Fruit fly (Drosophila melanogaster) whole organism, embryonic: ENCODE data around the gene CG10338.
A peak's percentile ranks its signal among the peaks of the same experiment; 100 is the strongest.

Source experiments
- Ada2b ChIP-seq: fragments of 200-800 bp; sonication (Bioruptor generic); IDR thresholded peaks from 2 replicates; pipeline ENCODE4 v1.3.6; 2022; ENCODE audit warnings: missing biosample characterization, missing genetic modification characterization
- Adf1 ChIP-seq: fragments of 200-800 bp; sonication (Bioruptor generic); IDR thresholded peaks from 2 replicates; pipeline ENCODE4 v1.3.6; 2022; ENCODE audit warnings: missing biosample characterization, missing genetic modification characterization
- Atf-2 ChIP-seq: fragments of 200-800 bp; sonication (Bioruptor generic); optimal IDR thresholded peaks from 2 replicates; lab custom pipeline; 2016; ENCODE audit warnings: missing biosample characterization, missing genetic modification characterization
- CG10147 ChIP-seq: fragments of 200-800 bp; sonication (Bioruptor generic); optimal IDR thresholded peaks from 2 replicates; lab custom pipeline; 2019; ENCODE audit warnings: missing biosample characterization, mild to moderate bottlenecking, missing genetic modification characterization, moderate library complexity
- CG12391 ChIP-seq: fragments of 200-800 bp; sonication (Bioruptor generic); optimal IDR thresholded peaks from 3 replicates; lab custom pipeline; 2018; ENCODE audit warnings: missing biosample characterization, mild to moderate bottlenecking, missing genetic modification characterization, moderate library complexity
- CG12744 ChIP-seq: fragments of 200-800 bp; sonication (Bioruptor generic); optimal IDR thresholded peaks from 2 replicates; lab custom pipeline; 2016; ENCODE audit warnings: missing biosample characterization, missing genetic modification characterization
- CG13296 ChIP-seq: fragments of 200-800 bp; sonication (Bioruptor generic); optimal IDR thresholded peaks from 3 replicates; lab custom pipeline; 2018; ENCODE audit warnings: missing biosample characterization, mild to moderate bottlenecking, missing genetic modification characterization
- CG13894 ChIP-seq: fragments of 200-800 bp; sonication (Bioruptor generic); optimal IDR thresholded peaks from 3 replicates; lab custom pipeline; 2018; ENCODE audit warnings: missing biosample characterization, mild to moderate bottlenecking, missing genetic modification characterization, moderate library complexity
- CG14014 ChIP-seq: fragments of 200-800 bp; sonication (Bioruptor generic); IDR thresholded peaks from 2 replicates; pipeline ENCODE4 v1.3.6; 2022; ENCODE audit warnings: missing biosample characterization, missing genetic modification characterization
- CG1647 ChIP-seq: fragments of 200-800 bp; sonication (Bioruptor generic); optimal IDR thresholded peaks from 3 replicates; lab custom pipeline; 2016; ENCODE audit warnings: missing biosample characterization, missing genetic modification characterization
- CG17568 ChIP-seq: fragments of 200-800 bp; sonication (Bioruptor generic); optimal IDR thresholded peaks from 2 replicates; lab custom pipeline; 2018; ENCODE audit warnings: missing biosample characterization, mild to moderate bottlenecking, missing genetic modification characterization, moderate library complexity
- CG17802 ChIP-seq: fragments of 200-800 bp; sonication (Bioruptor generic); optimal IDR thresholded peaks from 2 replicates; lab custom pipeline; 2018; ENCODE audit warnings: missing biosample characterization, mild to moderate bottlenecking, missing genetic modification characterization, moderate library complexity
- CG17829 ChIP-seq: fragments of 200-800 bp; optimal IDR thresholded peaks from 2 replicates; lab custom pipeline; 2019; ENCODE audit warnings: missing biosample characterization, mild to moderate bottlenecking, missing genetic modification characterization, moderate library complexity
- CG18476 ChIP-seq: fragments of 200-800 bp; sonication (Bioruptor generic); optimal IDR thresholded peaks from 2 replicates; lab custom pipeline; 2016; ENCODE audit warnings: missing biosample characterization, mild to moderate bottlenecking, missing genetic modification characterization
- CG2116 ChIP-seq: fragments of 200-800 bp; sonication (Bioruptor generic); optimal IDR thresholded peaks from 3 replicates; lab custom pipeline; 2018; ENCODE audit warnings: missing biosample characterization, mild to moderate bottlenecking, missing genetic modification characterization
- CG2202 ChIP-seq: fragments of 200-800 bp; sonication (Bioruptor generic); optimal IDR thresholded peaks from 2 replicates; lab custom pipeline; 2018; ENCODE audit warnings: missing biosample characterization, mild to moderate bottlenecking, missing genetic modification characterization
- CG4360 ChIP-seq: fragments of 200-800 bp; sonication (Bioruptor generic); IDR thresholded peaks from 2 replicates; pipeline ENCODE4 v1.3.6; 2022; ENCODE audit warnings: missing biosample characterization, missing genetic modification characterization
- CG5953 ChIP-seq: fragments of 200-800 bp; sonication (Bioruptor generic); IDR thresholded peaks from 2 replicates; pipeline ENCODE4 v1.3.6; 2022; ENCODE audit warnings: missing biosample characterization, missing genetic modification characterization
- D19B ChIP-seq: fragments of 200-800 bp; sonication (Bioruptor generic); optimal IDR thresholded peaks from 2 replicates; lab custom pipeline; 2017; ENCODE audit warnings: missing biosample characterization, mild to moderate bottlenecking, missing genetic modification characterization
- Dll ChIP-seq: fragments of 200-800 bp; sonication (Bioruptor generic); IDR thresholded peaks from 4 replicates; pipeline ENCODE4 v1.3.6; 2022; ENCODE audit warnings: missing biosample characterization, missing genetic modification characterization; ENCODE audit not compliant: partially characterized antibody
- Doc3 ChIP-seq: fragments of 200-800 bp; sonication (Bioruptor generic); IDR thresholded peaks from 3 replicates; pipeline ENCODE4 v1.3.6; 2022; ENCODE audit warnings: missing biosample characterization, missing genetic modification characterization; ENCODE audit not compliant: partially characterized antibody
- Ets97D ChIP-seq: fragments of 200-800 bp; sonication (Bioruptor generic); optimal IDR thresholded peaks from 3 replicates; lab custom pipeline; 2016; ENCODE audit warnings: missing biosample characterization, missing genetic modification characterization
- Gsc ChIP-seq: fragments of 200-800 bp; sonication (Bioruptor generic); IDR thresholded peaks from 2 replicates; pipeline ENCODE4 v1.3.6; 2022; ENCODE audit warnings: missing biosample characterization, missing genetic modification characterization
- H15 ChIP-seq: fragments of 200-800 bp; sonication (Bioruptor generic); IDR thresholded peaks from 3 replicates; pipeline ENCODE4 v1.3.6; 2022; ENCODE audit warnings: missing biosample characterization, missing genetic modification characterization
- HHEX ChIP-seq: fragments of 200-800 bp; sonication (Bioruptor generic); optimal IDR thresholded peaks from 3 replicates; lab custom pipeline; 2017; ENCODE audit warnings: missing biosample characterization, mild to moderate bottlenecking, missing genetic modification characterization, missing genetic modification reagents
- HmgZ ChIP-seq: fragments of 200-800 bp; sonication (Bioruptor generic); optimal IDR thresholded peaks from 2 replicates; lab custom pipeline; 2018; ENCODE audit warnings: missing biosample characterization, mild to moderate bottlenecking, missing genetic modification characterization
- MBD-R2 ChIP-seq: fragments of 200-800 bp; sonication (Bioruptor generic); IDR thresholded peaks from 2 replicates; pipeline ENCODE4 v1.3.6; 2022; ENCODE audit warnings: missing biosample characterization, missing genetic modification characterization
- MTF-1 ChIP-seq: fragments of 200-800 bp; sonication (Bioruptor generic); optimal IDR thresholded peaks from 2 replicates; lab custom pipeline; 2018; ENCODE audit warnings: missing biosample characterization, mild to moderate bottlenecking, missing genetic modification characterization, borderline replicate concordance
- Med ChIP-seq: fragments of 200-800 bp; sonication (Bioruptor generic); peaks from one replicate; lab custom pipeline; 2016; ENCODE audit warnings: missing biosample characterization, missing genetic modification characterization, mild to moderate bottlenecking, inconsistent platforms, moderate library complexity
- Sin3A ChIP-seq: fragments of >200 bp; optimal IDR thresholded peaks from 2 replicates; lab custom pipeline; 2018
- TFAM ChIP-seq: fragments of 200-800 bp; sonication (Bioruptor generic); optimal IDR thresholded peaks from 2 replicates; lab custom pipeline; 2017; ENCODE audit warnings: missing biosample characterization, missing genetic modification characterization, inconsistent platforms
- abd-A ChIP-seq: fragments of 200-800 bp; sonication (Bioruptor generic); optimal IDR thresholded peaks from 3 replicates; lab custom pipeline; 2019; ENCODE audit warnings: missing biosample characterization, mild to moderate bottlenecking, missing genetic modification characterization, moderate library complexity
- chinmo ChIP-seq: fragments of 200-800 bp; sonication (Bioruptor generic); IDR thresholded peaks from 4 replicates; pipeline ENCODE4 v1.3.6; 2022; ENCODE audit warnings: missing biosample characterization, missing genetic modification characterization; ENCODE audit not compliant: partially characterized antibody
- crp ChIP-seq, 2 experiments: fragments of 200-800 bp; sonication (Bioruptor generic); optimal IDR thresholded peaks; 2 replicates in 1 of 2; 3 replicates in 1 of 2; lab custom pipeline; 2017; ENCODE audit warnings: missing biosample characterization in 2 of 2, missing genetic modification characterization in 2 of 2, mild to moderate bottlenecking in 1 of 2, moderate library complexity in 1 of 2
- cwo ChIP-seq: fragments of 200-800 bp; sonication (Bioruptor generic); optimal IDR thresholded peaks from 3 replicates; lab custom pipeline; 2017; ENCODE audit warnings: missing biosample characterization, missing genetic modification characterization, mild to moderate bottlenecking, moderate library complexity, missing genetic modification reagents
- dysf ChIP-seq: fragments of 200-800 bp; sonication (Bioruptor generic); IDR thresholded peaks from 3 replicates; pipeline ENCODE4 v1.3.6; 2022; ENCODE audit warnings: missing biosample characterization, missing genetic modification characterization
- eve ChIP-seq, 2 experiments: fragments of >200 bp; optimal IDR thresholded peaks; 2 replicates each; lab custom pipeline; 2017; ENCODE audit warnings: missing biosample characterization in 2 of 2, missing genetic modification characterization in 2 of 2
- gt ChIP-seq: fragments of 200-800 bp; sonication (Bioruptor generic); IDR thresholded peaks from 2 replicates; pipeline ENCODE4 v1.3.6; 2022; ENCODE audit warnings: missing biosample characterization, missing genetic modification characterization
- nerfin-1 ChIP-seq: fragments of 200-800 bp; sonication (Bioruptor generic); optimal IDR thresholded peaks from 3 replicates; lab custom pipeline; 2019; ENCODE audit warnings: missing biosample characterization, mild to moderate bottlenecking, missing genetic modification characterization, moderate library complexity
- org-1 ChIP-seq: fragments of 200-800 bp; sonication (Bioruptor generic); optimal IDR thresholded peaks from 2 replicates; lab custom pipeline; 2017; ENCODE audit warnings: missing biosample characterization, missing genetic modification characterization
- pan ChIP-seq, 4 experiments: fragments of >200 bp in 3 of 4; fragments of 200-800 bp in 1 of 4; sonication (Bioruptor generic) in 1 of 4; optimal IDR thresholded peaks in 3 of 4; IDR thresholded peaks in 1 of 4; 2 replicates each; pipeline versions ENCODE4 v1.3.6 to Lab custom; 2017 to 2022; ENCODE audit warnings: missing biosample characterization in 2 of 4, missing genetic modification characterization in 2 of 4, mixed read lengths in 1 of 4
- pfk ChIP-seq: fragments of 200-800 bp; sonication (Bioruptor generic); optimal IDR thresholded peaks from 2 replicates; lab custom pipeline; 2018; ENCODE audit warnings: missing biosample characterization, mild to moderate bottlenecking, missing genetic modification characterization, moderate library complexity
- ro ChIP-seq: fragments of 200-800 bp; sonication (Bioruptor generic); IDR thresholded peaks from 2 replicates; pipeline ENCODE4 v1.3.6; 2022; ENCODE audit warnings: missing biosample characterization, missing genetic modification characterization
- row ChIP-seq: fragments of 200-800 bp; sonication (Bioruptor generic); IDR thresholded peaks from 3 replicates; pipeline ENCODE4 v1.3.6; 2022; ENCODE audit warnings: missing biosample characterization, missing genetic modification characterization
- sr ChIP-seq: fragments of 200-800 bp; sonication (Bioruptor generic); IDR thresholded peaks from 3 replicates; pipeline ENCODE4 v1.3.6; 2022; ENCODE audit warnings: missing biosample characterization, missing genetic modification characterization
- sug ChIP-seq: fragments of 200-800 bp; optimal IDR thresholded peaks from 2 replicates; lab custom pipeline; 2019; ENCODE audit warnings: missing biosample characterization, mild to moderate bottlenecking, missing genetic modification characterization, moderate library complexity
- tio ChIP-seq: fragments of 200-800 bp; sonication (Bioruptor generic); optimal IDR thresholded peaks from 2 replicates; lab custom pipeline; 2017; ENCODE audit warnings: missing biosample characterization, missing genetic modification characterization, inconsistent platforms
- toy ChIP-seq: fragments of 200-800 bp; sonication (Bioruptor generic); IDR thresholded peaks from 2 replicates; pipeline ENCODE4 v1.3.6; 2022; ENCODE audit warnings: missing biosample characterization, missing genetic modification characterization
- trem ChIP-seq: fragments of 200-800 bp; optimal IDR thresholded peaks from 3 replicates; lab custom pipeline; 2019; ENCODE audit warnings: missing biosample characterization, mild to moderate bottlenecking, missing genetic modification characterization, moderate library complexity
- wor ChIP-seq: fragments of 200-800 bp; sonication (Bioruptor generic); IDR thresholded peaks from 2 replicates; pipeline ENCODE4 v1.3.6; 2022; ENCODE audit warnings: missing biosample characterization, missing genetic modification characterization
- yki ChIP-seq: fragments of >200 bp; optimal IDR thresholded peaks from 3 replicates; lab custom pipeline; 2018

CG10338 gene

dm6 chr2L:18698559-18699130 lies 3.2 kb downstream of the CG10338 start, which contains the start of gene CG10341:
CG10341 (plus strand) TSS chr2L:18698714.
- no peak for TF ChIP-seq Doc3 (GFP tag; lab: Robert Waterston, UW)
- TF ChIP-seq sug (tag; lab: Kevin White, UChicago), result peak; percentile 52
- TF ChIP-seq abd-A (tag; lab: Kevin White, UChicago), result no peak
- TF ChIP-seq CG13296 (GFP tag; lab: Kevin White, UChicago), result no peak
- TF ChIP-seq CG12391 (tag; lab: Kevin White, UChicago), result no peak
- TF ChIP-seq yki (lab: Kevin White, UChicago), result no peak
- TF ChIP-seq CG10147 (GFP tag; lab: Kevin White, UChicago), result no peak
- TF ChIP-seq CG17802 (tag; lab: Kevin White, UChicago), result no peak
- TF ChIP-seq MTF-1 (GFP tag; lab: Kevin White, UChicago), result no peak
- peak; percentile 22 for TF ChIP-seq Med
- TF ChIP-seq wor (GFP tag; lab: Robert Waterston, UW), result no peak
- peak; percentile 31; the same call in 1 of the 3 replicates for TF ChIP-seq row (GFP tag; lab: Robert Waterston, UW)
- TF ChIP-seq dysf, result no peak
- TF ChIP-seq HmgZ (tag; lab: Kevin White, UChicago), result peak; percentile 14
- no peak for TF ChIP-seq CG14014 (GFP tag; lab: Robert Waterston, UW)
- TF ChIP-seq Ada2b (GFP tag; lab: Robert Waterston, UW), result no peak
- TF ChIP-seq HHEX, result no peak
- no peak for TF ChIP-seq Gsc (GFP tag; lab: Robert Waterston, UW)
- TF ChIP-seq CG4360 (GFP tag; lab: Robert Waterston, UW), result no peak
- no peak for TF ChIP-seq CG5953 (GFP tag; lab: Robert Waterston, UW)
- peak; percentile 15 for TF ChIP-seq trem (tag; lab: Kevin White, UChicago)
- no peak for TF ChIP-seq CG1647
- no peak for TF ChIP-seq gt
- TF ChIP-seq CG17568 (GFP tag; lab: Kevin White, UChicago), result no peak
- TF ChIP-seq H15, result no peak
- TF ChIP-seq tio (GFP tag; lab: Kevin White, UChicago), result no peak
- no peak for TF ChIP-seq ro (GFP tag; lab: Robert Waterston, UW)
- no peak for TF ChIP-seq Sin3A (lab: Kevin White, UChicago)
- TF ChIP-seq org-1 (GFP tag; lab: Kevin White, UChicago), result no peak
- no peak for TF ChIP-seq sr
- TF ChIP-seq CG2116 (GFP tag; lab: Kevin White, UChicago), result peak; percentile 9
- no peak for TF ChIP-seq CG13894 (tag; lab: Kevin White, UChicago)
- no peak for TF ChIP-seq Atf-2 (GFP tag; lab: Kevin White, UChicago)
- no peak for TF ChIP-seq D19B (GFP tag; lab: Kevin White, UChicago)
- TF ChIP-seq Ets97D (GFP tag; lab: Kevin White, UChicago), result peak; percentile 16
- TF ChIP-seq CG12744 (GFP tag; lab: Kevin White, UChicago), result no peak
- no peak for TF ChIP-seq CG18476 (GFP tag; lab: Kevin White, UChicago)
- no peak for TF ChIP-seq Adf1 (GFP tag; lab: Robert Waterston, UW)
- no peak for TF ChIP-seq Dll (GFP tag; lab: Robert Waterston, UW)
- no peak for TF ChIP-seq nerfin-1
- no peak for TF ChIP-seq eve (GFP tag; optimal IDR thresholded peaks at IDR 0.05; lab: Kevin White, UChicago)
- no peak for TF ChIP-seq pan (optimal IDR thresholded peaks at IDR 0.05; lab: Kevin White, UChicago)
- TF ChIP-seq pan (GFP tag; optimal IDR thresholded peaks at IDR 0.05 in 1 of 2, IDR thresholded peaks at IDR 0.05 in 1 of 2), result no peak
- peak; percentile 98 for TF ChIP-seq cwo (GFP tag; lab: Kevin White, UChicago)
- no peak for TF ChIP-seq TFAM (GFP tag; lab: Kevin White, UChicago)
- TF ChIP-seq MBD-R2 (GFP tag; lab: Robert Waterston, UW), result peak; percentile 73
- TF ChIP-seq chinmo, result no peak
- no peak for TF ChIP-seq CG2202 (tag; lab: Kevin White, UChicago)
- no peak for TF ChIP-seq toy
- peak in 1 of 2 experiments; percentile 74 for TF ChIP-seq crp (GFP tag; optimal IDR thresholded peaks at IDR 0.05; lab: Kevin White, UChicago)
- TF ChIP-seq CG17829 (tag; lab: Kevin White, UChicago), result peak; percentile 16
- TF ChIP-seq pfk (GFP tag; lab: Kevin White, UChicago), result no peak
